Worm (Caenorhabditis elegans): ENCODE data around the gene pitr-4.

The pitr-4 gene

DNA sequence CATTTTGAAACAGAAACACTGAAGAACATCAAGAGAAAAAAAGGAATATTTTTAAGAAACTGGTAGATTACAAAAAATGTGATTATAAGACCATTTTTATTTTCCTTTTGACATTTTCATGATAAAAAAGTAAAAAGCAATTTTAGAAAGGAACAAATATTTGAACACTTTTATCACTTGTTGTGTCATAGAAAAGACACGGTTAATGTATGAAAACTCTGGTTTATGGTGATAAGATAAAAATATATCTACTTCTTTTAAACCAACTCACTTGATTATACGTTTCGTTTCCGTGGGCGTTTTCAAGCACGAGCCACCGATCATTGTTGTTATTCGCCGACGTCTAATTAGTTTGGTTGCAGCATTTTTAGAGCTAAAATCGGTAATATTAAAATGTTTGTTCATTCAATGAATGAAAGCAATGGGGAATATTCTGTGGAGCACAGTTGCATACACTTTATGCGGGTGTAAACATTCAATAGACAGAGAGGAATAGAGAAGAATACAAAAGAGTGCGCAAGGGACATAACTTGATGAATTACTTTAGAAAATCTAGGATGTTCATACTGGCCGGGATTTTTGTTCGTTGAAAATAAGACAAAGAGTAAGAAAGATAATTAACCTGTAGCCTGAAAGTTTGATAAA, 11.9 kb upstream of the pitr-4 start, which contains the start of gene sulp-8:
Gene sulp-8 (minus strand): TSS at position 469 of the 645 bp plus-strand sequence.
- no peak for TF ChIP-seq ces-1 (GFP tag; optimal IDR thresholded peaks at IDR 0.05)
- TF ChIP-seq pha-4 (tag; optimal IDR thresholded peaks at IDR 0.05), result peak; percentile 57
- TF ChIP-seq sem-2 (GFP tag; optimal IDR thresholded peaks at IDR 0.05), result no peak
- TF ChIP-seq nhr-237 (tag; optimal IDR thresholded peaks at IDR 0.05), result no peak
- TF ChIP-seq lin-32 (GFP tag; optimal IDR thresholded peaks at IDR 0.05), result no peak
- TF ChIP-seq ham-2 (GFP tag; optimal IDR thresholded peaks at IDR 0.05), result no peak
- no peak for TF ChIP-seq drap-1 (GFP tag; optimal IDR thresholded peaks at IDR 0.05)
- TF ChIP-seq nhr-28 (tag; optimal IDR thresholded peaks at IDR 0.05), result no peak

DNA sequence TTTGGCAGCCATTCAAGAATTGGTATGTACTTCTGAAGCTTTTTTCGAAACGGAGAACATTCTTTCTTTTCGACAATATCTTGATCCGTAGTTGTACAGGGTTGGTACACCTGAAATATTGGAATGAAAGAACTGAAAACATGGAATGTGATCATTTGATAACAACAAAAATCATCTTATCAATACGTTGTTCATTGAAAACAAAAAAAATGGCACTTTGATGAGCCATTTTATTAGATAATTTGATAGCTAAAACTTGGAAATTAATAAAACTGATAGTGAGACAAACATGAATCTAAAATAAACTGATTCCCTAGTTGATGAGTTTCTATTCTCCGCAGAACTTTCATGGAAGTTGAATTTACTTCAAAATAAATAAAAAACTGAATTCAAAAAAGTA, 11.1 kb upstream of the pitr-4 start:
- no peak for TF ChIP-seq nhr-76 (tag; optimal IDR thresholded peaks at IDR 0.05)
- TF ChIP-seq tbx-8 (GFP tag; optimal IDR thresholded peaks at IDR 0.05), result no peak
- no peak for TF ChIP-seq lin-13 (tag; optimal IDR thresholded peaks at IDR 0.05)
- TF ChIP-seq hlh-1 (tag; optimal IDR thresholded peaks at IDR 0.05), result no peak
- TF ChIP-seq mab-5 (tag; optimal IDR thresholded peaks at IDR 0.05), result no peak
- TF ChIP-seq nhr-237 (tag; optimal IDR thresholded peaks at IDR 0.05), result no peak
- TF ChIP-seq ham-2 (GFP tag; optimal IDR thresholded peaks at IDR 0.05), result no peak
- TF ChIP-seq lsy-2 (tag; optimal IDR thresholded peaks at IDR 0.05), result no peak
- no peak for TF ChIP-seq cnd-1 (tag; optimal IDR thresholded peaks at IDR 0.05)

DNA sequence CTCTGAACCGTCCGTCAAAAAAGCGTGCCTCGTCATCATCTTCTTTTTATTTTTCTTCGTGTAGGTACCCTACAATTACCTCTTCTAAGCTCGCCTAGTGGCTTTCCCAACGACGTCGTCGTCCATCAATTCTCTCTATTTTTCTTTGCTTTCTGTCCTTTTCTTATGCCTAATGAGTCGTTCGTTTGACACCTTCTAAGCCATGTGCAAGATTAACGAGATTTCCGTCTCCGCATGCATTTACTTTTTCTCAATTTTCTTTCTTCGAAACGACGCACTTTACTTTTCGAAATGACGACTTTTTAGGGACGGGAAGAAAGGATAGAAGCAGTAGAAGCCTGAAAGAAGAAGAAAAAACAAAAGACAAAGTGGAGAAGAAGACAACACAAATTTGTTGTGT, 5.0 kb upstream of the pitr-4 start, which contains the start of gene ZK287.1:
Gene ZK287.1 (plus strand): TSS at position 301 of the 400 bp plus-strand sequence.
- TF ChIP-seq ceh-43 (GFP tag; optimal IDR thresholded peaks at IDR 0.05), result no peak
- TF ChIP-seq cnd-1 (tag; optimal IDR thresholded peaks at IDR 0.05), result no peak
- TF ChIP-seq ces-1 (GFP tag; optimal IDR thresholded peaks at IDR 0.05), result peak; percentile 62
- TF ChIP-seq ham-2 (GFP tag; optimal IDR thresholded peaks at IDR 0.05), result no peak

DNA sequence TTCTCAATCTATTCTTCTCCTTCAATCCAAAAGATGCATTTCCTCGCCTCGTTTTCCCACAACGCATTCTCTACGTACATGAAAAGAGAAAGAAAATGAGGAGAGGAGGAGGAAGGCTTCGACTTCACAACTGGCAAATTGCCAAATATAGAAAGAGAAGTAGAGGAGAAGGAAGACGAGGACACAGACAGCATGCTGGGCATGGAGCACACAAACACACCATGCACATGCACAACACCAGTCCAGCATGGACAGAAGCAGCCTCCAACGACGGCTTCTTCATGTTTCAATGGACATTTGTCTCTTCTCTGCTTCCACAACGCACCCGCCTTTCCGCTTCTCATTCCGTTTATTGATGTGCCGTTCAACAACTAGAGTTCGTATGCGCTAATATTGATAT, 3.2 kb upstream of the pitr-4 start:
- no peak for TF ChIP-seq bed-3 (GFP tag; optimal IDR thresholded peaks at IDR 0.05)
- no peak for TF ChIP-seq ceh-39 (tag; optimal IDR thresholded peaks at IDR 0.05)
- TF ChIP-seq mep-1 (tag; optimal IDR thresholded peaks at IDR 0.05), result peak; percentile 32
- TF ChIP-seq sptf-1 (tag; optimal IDR thresholded peaks at IDR 0.05), result no peak
- TF ChIP-seq M03D4.4 (tag; optimal IDR thresholded peaks at IDR 0.05), result no peak
- TF ChIP-seq ces-1 (GFP tag; optimal IDR thresholded peaks at IDR 0.05), result peak; percentile 65
- TF ChIP-seq mab-5 (tag; optimal IDR thresholded peaks at IDR 0.05), result no peak
- TF ChIP-seq unc-62 (GFP tag; optimal IDR thresholded peaks at IDR 0.05), result no peak
- no peak for TF ChIP-seq flh-1 (GFP tag; optimal IDR thresholded peaks at IDR 0.05)
- TF ChIP-seq ztf-11 (tag; optimal IDR thresholded peaks at IDR 0.05), result no peak
- TF ChIP-seq ceh-43 (GFP tag; optimal IDR thresholded peaks at IDR 0.05), result no peak
- no peak for TF ChIP-seq snpc-4 (tag; optimal IDR thresholded peaks at IDR 0.05)
- no peak for TF ChIP-seq ham-2 (GFP tag; optimal IDR thresholded peaks at IDR 0.05)
- TF ChIP-seq nhr-76 (tag; optimal IDR thresholded peaks at IDR 0.05), result no peak
- no peak for TF ChIP-seq elt-3 (tag; optimal IDR thresholded peaks at IDR 0.05)
- peak; percentile 38 for TF ChIP-seq unc-39 (tag; optimal IDR thresholded peaks at IDR 0.05)
- TF ChIP-seq cnd-1 (tag; optimal IDR thresholded peaks at IDR 0.05), result no peak
- TF ChIP-seq nhr-12 (tag; optimal IDR thresholded peaks at IDR 0.05), result no peak
- no peak for TF ChIP-seq sem-2 (GFP tag; optimal IDR thresholded peaks at IDR 0.05)
- TF ChIP-seq lsy-2 (tag; optimal IDR thresholded peaks at IDR 0.05), result peak; percentile 10

DNA sequence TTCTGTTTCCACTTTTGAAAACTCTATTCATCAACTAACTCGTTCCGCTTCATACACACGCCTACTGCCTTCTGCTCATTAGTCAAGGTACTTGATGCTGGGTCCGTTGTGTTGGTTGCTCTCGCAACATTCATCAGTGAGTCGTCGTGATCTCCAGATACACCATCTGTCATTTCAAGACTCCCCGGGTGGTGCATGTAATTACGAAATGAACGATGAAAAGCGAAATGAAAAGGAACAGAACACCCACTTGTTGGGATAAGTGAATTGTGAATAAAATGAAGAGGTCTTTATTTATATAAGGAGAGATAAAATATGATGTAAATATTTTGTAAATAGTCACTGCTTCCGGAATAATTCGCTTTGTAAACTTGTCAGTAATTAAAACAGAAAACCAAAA, 2.5 kb upstream of the pitr-4 start:
- TF ChIP-seq mls-2 (tag; optimal IDR thresholded peaks at IDR 0.05) (no peak), ces-1 (GFP tag; optimal IDR thresholded peaks at IDR 0.05) (peak; percentile 76), ceh-83 (GFP tag; optimal IDR thresholded peaks at IDR 0.05) (no peak), cnd-1 (tag; optimal IDR thresholded peaks at IDR 0.05) (peak; percentile 85), lin-32 (GFP tag; optimal IDR thresholded peaks at IDR 0.05) (peak; percentile 8)
